Fruit fly (Drosophila melanogaster) whole organism, pupa: Measurements from ENCODE around the gene CG14718.

Experiments used
- CG10348 ChIP-seq: fragments of 200-800 bp; sonication (Bioruptor generic); IDR thresholded peaks from 2 replicates; pipeline ENCODE4 v1.3.6; 2022; ENCODE audit warnings: missing biosample characterization, missing genetic modification characterization
- CG14655 ChIP-seq: fragments of 200-800 bp; sonication (Bioruptor generic); optimal IDR thresholded peaks from 3 replicates; lab custom pipeline; 2017; ENCODE audit warnings: mild to moderate bottlenecking, missing biosample characterization, missing genetic modification reagents, missing genetic modification characterization
- CG17806 ChIP-seq: fragments of 200-800 bp; sonication (Bioruptor generic); optimal IDR thresholded peaks from 2 replicates; lab custom pipeline; 2018; ENCODE audit warnings: missing biosample characterization, mild to moderate bottlenecking, missing genetic modification characterization, moderate library complexity
- CG4496 ChIP-seq: fragments of 200-800 bp; sonication (Bioruptor generic); IDR thresholded peaks from 3 replicates; pipeline ENCODE4 v1.3.6; 2022; ENCODE audit warnings: missing biosample characterization, missing genetic modification characterization
- CG8159 ChIP-seq: fragments of 200-800 bp; sonication (Bioruptor generic); optimal IDR thresholded peaks from 3 replicates; lab custom pipeline; 2018; ENCODE audit warnings: missing biosample characterization, mild to moderate bottlenecking, missing genetic modification characterization, moderate library complexity
- EcR ChIP-seq: fragments of 200-800 bp; sonication (Bioruptor generic); optimal IDR thresholded peaks from 3 replicates; lab custom pipeline; 2019; ENCODE audit warnings: missing biosample characterization, missing genetic modification characterization, mild to moderate bottlenecking, moderate library complexity, missing genetic modification reagents
- fd96Ca ChIP-seq: fragments of 200-800 bp; sonication (Bioruptor generic); IDR thresholded peaks from 3 replicates; pipeline ENCODE4 v1.3.6; 2022; ENCODE audit warnings: missing biosample characterization, missing genetic modification characterization

dm6 chr3R:11678016-11678415, 22.4 kb upstream of the CG14718 start, which contains the start of gene CG18476:
- TF ChIP-seq fd96Ca (GFP tag; lab: Robert Waterston, UW) (no peak), CG14655 (peak; percentile 92), CG8159 (tag; lab: Kevin White, UChicago) (peak; percentile 95), CG4496 (GFP tag; lab: Robert Waterston, UW) (peak; percentile 97), CG10348 (GFP tag; lab: Robert Waterston, UW) (peak; percentile 74; the same call in 1 of the 2 replicates), CG17806 (tag; lab: Kevin White, UChicago) (peak; percentile 96), EcR (GFP tag; lab: Kevin White, UChicago) (no peak)
